Worm (Caenorhabditis elegans) whole organism, early embryonic: ENCODE data around the gene rpi-1.

Experiments
- B0310.2 ChIP-seq: sonication (generic microtip); optimal IDR thresholded peaks from 2 replicates; lab custom pipeline; 2016; ENCODE audit warnings: mild to moderate bottlenecking, missing genetic modification characterization, missing compliant biosample characterization
- ama-1 ChIP-seq: fragments of 150-350 bp; optimal IDR thresholded peaks from 2 replicates; lab custom pipeline; 2014
- ceh-36 ChIP-seq: sonication (generic microtip); optimal IDR thresholded peaks from 2 replicates; lab custom pipeline; 2016; ENCODE audit warnings: missing genetic modification characterization, inconsistent platforms, missing compliant biosample characterization
- hmbx-1 ChIP-seq: sonication (generic microtip); optimal IDR thresholded peaks from 2 replicates; lab custom pipeline; 2016; ENCODE audit warnings: mild to moderate bottlenecking, missing genetic modification characterization, missing compliant biosample characterization

DNA sequence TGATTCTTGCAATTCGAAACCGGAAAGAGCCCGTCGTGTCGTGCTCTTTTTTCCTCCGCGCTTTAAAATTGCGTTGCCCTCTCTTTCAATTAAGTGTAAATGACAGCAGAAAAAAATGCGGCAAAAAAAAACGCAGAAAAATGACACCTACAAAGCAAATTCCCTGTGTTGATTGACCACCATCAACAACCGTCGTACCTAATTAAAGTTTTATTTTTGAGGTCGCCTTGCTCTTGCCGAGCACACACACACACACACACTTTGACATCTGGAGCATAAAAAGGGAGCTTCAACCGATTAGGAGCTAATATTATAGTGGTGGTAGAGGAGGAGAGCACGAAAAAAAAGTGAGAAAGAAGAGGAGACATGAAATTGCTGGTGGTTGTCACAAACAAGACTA, 26.3 kb downstream of the rpi-1 start:
- no peak for TF ChIP-seq ama-1 (lab: Kevin White, UChicago)
- no peak for TF ChIP-seq ceh-36 (tag; lab: Kevin White, UChicago)
- no peak for TF ChIP-seq B0310.2 (tag; lab: Kevin White, UChicago)
- no peak for TF ChIP-seq hmbx-1
